Worm (Caenorhabditis elegans) whole organism, L3 larva: ENCODE results near the gene glt-5.

Source experiments
- R02D3.7 ChIP-seq: fragments of 150-350 bp; optimal IDR thresholded peaks from 2 replicates; lab custom pipeline; 2014; ENCODE audit warnings: missing biosample characterization, missing genetic modification characterization
- aly-2 ChIP-seq: fragments of 150-350 bp; optimal IDR thresholded peaks from 2 replicates; lab custom pipeline; 2014; ENCODE audit warnings: missing biosample characterization, missing genetic modification characterization
- ama-1 ChIP-seq: fragments of 150-350 bp; optimal IDR thresholded peaks from 2 replicates; lab custom pipeline; 2018
- ceh-16 ChIP-seq: sonication (generic microtip); optimal IDR thresholded peaks from 2 replicates; lab custom pipeline; 2017; ENCODE audit warnings: missing biosample characterization, missing genetic modification characterization
- ceh-28 ChIP-seq: fragments of 150-350 bp; optimal IDR thresholded peaks from 2 replicates; lab custom pipeline; 2014; ENCODE audit warnings: missing biosample characterization, missing genetic modification reagents, missing genetic modification characterization
- ceh-82 ChIP-seq: fragments of 150-350 bp; optimal IDR thresholded peaks from 2 replicates; lab custom pipeline; 2014; ENCODE audit warnings: missing biosample characterization, missing genetic modification characterization
- ceh-9 ChIP-seq: sonication (generic microtip); optimal IDR thresholded peaks from 2 replicates; lab custom pipeline; 2018; ENCODE audit warnings: missing biosample characterization, missing genetic modification characterization
- daf-12 ChIP-seq: fragments of 150-350 bp; optimal IDR thresholded peaks from 2 replicates; lab custom pipeline; 2014; ENCODE audit warnings: missing biosample characterization, missing genetic modification reagents, missing genetic modification characterization
- egl-27 ChIP-seq: sonication (generic microtip); optimal IDR thresholded peaks from 4 replicates; lab custom pipeline; 2017; ENCODE audit warnings: missing biosample characterization, missing genetic modification reagents, missing genetic modification characterization
- egl-5 ChIP-seq: fragments of 150-350 bp; optimal IDR thresholded peaks from 2 replicates; lab custom pipeline; 2017; ENCODE audit warnings: missing biosample characterization, missing genetic modification reagents, missing genetic modification characterization, inconsistent platforms
- elt-2 ChIP-seq: sonication (generic microtip); optimal IDR thresholded peaks from 2 replicates; lab custom pipeline; 2016; ENCODE audit warnings: missing genetic modification reagents, mild to moderate bottlenecking, missing genetic modification characterization, missing compliant biosample characterization
- elt-3 ChIP-seq, 3 experiments: fragments of 150-350 bp in 1 of 3; sonication (generic microtip) in 2 of 3; optimal IDR thresholded peaks; 2 replicates in 2 of 3; 4 replicates in 1 of 3; lab custom pipeline; 2014 to 2017; ENCODE audit warnings: missing biosample characterization in 3 of 3, missing genetic modification characterization in 3 of 3
- eor-1 ChIP-seq, 2 experiments: fragments of 150-350 bp; optimal IDR thresholded peaks; 2 replicates each; lab custom pipeline; 2014 to 2018; ENCODE audit warnings: missing biosample characterization in 2 of 2, missing genetic modification characterization in 2 of 2
- fkh-10 ChIP-seq: sonication (generic microtip); optimal IDR thresholded peaks from 2 replicates; lab custom pipeline; 2017; ENCODE audit warnings: missing biosample characterization, missing genetic modification reagents, missing genetic modification characterization
- hmg-11 ChIP-seq: sonication (generic microtip); optimal IDR thresholded peaks from 2 replicates; lab custom pipeline; 2016; ENCODE audit warnings: missing genetic modification characterization, missing compliant biosample characterization
- jun-1 ChIP-seq: fragments of 150-350 bp; optimal IDR thresholded peaks from 2 replicates; lab custom pipeline; 2014; ENCODE audit warnings: missing biosample characterization, missing genetic modification reagents, missing genetic modification characterization
- lin-15B ChIP-seq: fragments of 150-350 bp; optimal IDR thresholded peaks from 2 replicates; lab custom pipeline; 2014; ENCODE audit warnings: missing biosample characterization, missing genetic modification characterization
- lin-39 ChIP-seq: fragments of 150-350 bp; optimal IDR thresholded peaks from 2 replicates; lab custom pipeline; 2018; ENCODE audit warnings: missing biosample characterization, missing genetic modification reagents, missing genetic modification characterization
- mdl-1 ChIP-seq: fragments of 150-350 bp; optimal IDR thresholded peaks from 2 replicates; lab custom pipeline; 2014; ENCODE audit warnings: missing biosample characterization, missing genetic modification characterization
- mml-1 ChIP-seq: fragments of 150-350 bp; sonication (generic microtip); optimal IDR thresholded peaks from 3 replicates; lab custom pipeline; 2014; ENCODE audit warnings: missing biosample characterization, missing genetic modification characterization
- nfya-1 ChIP-seq: sonication (generic microtip); optimal IDR thresholded peaks from 2 replicates; lab custom pipeline; 2017; ENCODE audit warnings: missing genetic modification characterization, mild to moderate bottlenecking, missing compliant biosample characterization, antibody characterized with exemption, moderate library complexity; ENCODE audit not compliant: insufficient read depth
- nhr-23 ChIP-seq: fragments of 150-350 bp; optimal IDR thresholded peaks from 2 replicates; lab custom pipeline; 2014; ENCODE audit warnings: missing biosample characterization, missing genetic modification reagents, missing genetic modification characterization
- nhr-237 ChIP-seq: fragments of 150-350 bp; optimal IDR thresholded peaks from 2 replicates; lab custom pipeline; 2014; ENCODE audit warnings: missing biosample characterization, missing genetic modification characterization
- nhr-25 ChIP-seq: sonication (generic microtip); optimal IDR thresholded peaks from 2 replicates; lab custom pipeline; 2017; ENCODE audit warnings: missing biosample characterization, missing genetic modification characterization
- nhr-67 ChIP-seq: fragments of 150-350 bp; optimal IDR thresholded peaks from 2 replicates; lab custom pipeline; 2014; ENCODE audit warnings: missing biosample characterization, missing genetic modification characterization
- nhr-76 ChIP-seq: fragments of 150-350 bp; sonication (generic microtip); optimal IDR thresholded peaks from 5 replicates; lab custom pipeline; 2014; ENCODE audit warnings: missing biosample characterization, missing genetic modification characterization
- nhr-77 ChIP-seq: fragments of 150-350 bp; optimal IDR thresholded peaks from 2 replicates; lab custom pipeline; 2014; ENCODE audit warnings: missing biosample characterization, missing genetic modification characterization
- pha-4 ChIP-seq: fragments of 150-350 bp; optimal IDR thresholded peaks from 2 replicates; lab custom pipeline; 2014; ENCODE audit warnings: missing biosample characterization, missing genetic modification reagents, missing genetic modification characterization
- pqm-1 ChIP-seq: fragments of 150-350 bp; optimal IDR thresholded peaks from 2 replicates; lab custom pipeline; 2017; ENCODE audit warnings: missing biosample characterization, missing genetic modification characterization, inconsistent platforms
- sea-2 ChIP-seq: fragments of 150-350 bp; sonication (generic microtip); optimal IDR thresholded peaks from 4 replicates; lab custom pipeline; 2014; ENCODE audit warnings: missing biosample characterization, missing genetic modification reagents, missing genetic modification characterization
- snpc-4 ChIP-seq: fragments of 150-350 bp; optimal IDR thresholded peaks from 2 replicates; lab custom pipeline; 2014; ENCODE audit warnings: missing biosample characterization, missing genetic modification characterization
- unc-39 ChIP-seq: sonication (generic microtip); optimal IDR thresholded peaks from 4 replicates; lab custom pipeline; 2017; ENCODE audit warnings: missing biosample characterization, missing genetic modification characterization
- zag-1 ChIP-seq: fragments of 150-350 bp; optimal IDR thresholded peaks from 2 replicates; lab custom pipeline; 2014; ENCODE audit warnings: missing biosample characterization, missing genetic modification characterization
- ztf-11 ChIP-seq: fragments of 150-350 bp; optimal IDR thresholded peaks from 2 replicates; lab custom pipeline; 2014; ENCODE audit warnings: missing biosample characterization, missing genetic modification characterization
- ztf-4 ChIP-seq: fragments of 150-350 bp; optimal IDR thresholded peaks from 2 replicates; lab custom pipeline; 2014; ENCODE audit warnings: missing biosample characterization, missing genetic modification characterization

Gene glt-5

DNA sequence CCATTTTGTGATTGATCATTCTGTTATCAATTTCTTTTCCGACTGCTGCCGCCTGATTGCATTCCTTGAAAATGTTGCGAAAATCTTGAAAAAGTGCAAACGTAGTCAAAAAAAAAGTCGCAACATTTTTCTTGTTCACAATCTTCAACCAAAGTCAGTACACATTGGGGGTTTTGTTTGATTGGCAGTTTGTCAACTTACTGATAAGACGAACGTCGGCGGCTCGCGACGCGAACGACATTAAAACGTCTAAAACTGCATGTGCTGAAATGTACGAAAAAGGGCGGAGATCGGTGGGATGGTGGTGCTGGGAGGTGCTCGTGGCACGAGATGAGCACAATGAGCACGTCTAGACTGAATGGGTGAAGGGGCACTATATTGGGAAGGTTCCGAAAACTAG lies 30.1 kb upstream of the glt-5 start:
- TF ChIP-seq ceh-82 (tag; lab: Kevin White, UChicago) = no peak
- TF ChIP-seq nhr-23 (tag; lab: Kevin White, UChicago) = no peak
- no peak for TF ChIP-seq ztf-11 (tag; lab: Kevin White, UChicago)
- no peak for TF ChIP-seq elt-3 (tag; optimal IDR thresholded peaks at IDR 0.05; lab: Kevin White, UChicago)
- TF ChIP-seq egl-27 (tag; lab: Kevin White, UChicago) = no peak
- TF ChIP-seq nhr-237 = no peak
- no peak for TF ChIP-seq mdl-1 (tag; lab: Kevin White, UChicago)
- TF ChIP-seq hmg-11 (tag; lab: Kevin White, UChicago) = no peak
- TF ChIP-seq elt-2 = peak; percentile 96
- no peak for TF ChIP-seq unc-39 (tag; lab: Kevin White, UChicago)
- TF ChIP-seq pqm-1 (tag; lab: Kevin White, UChicago) = peak; percentile 81
- no peak for TF ChIP-seq ceh-9
- TF ChIP-seq nhr-67 (tag; lab: Kevin White, UChicago) = no peak
- no peak for TF ChIP-seq aly-2 (tag; lab: Kevin White, UChicago)
- peak; percentile 28 for TF ChIP-seq nfya-1 (tag; lab: Kevin White, UChicago)
- no peak for TF ChIP-seq ceh-16 (tag; lab: Kevin White, UChicago)
- TF ChIP-seq ama-1 (lab: Kevin White, UChicago) = peak; percentile 25
- TF ChIP-seq daf-12 (tag; lab: Kevin White, UChicago) = no peak
- no peak for TF ChIP-seq fkh-10
- TF ChIP-seq sea-2 (GFP tag; lab: Kevin White, UChicago) = no peak
- TF ChIP-seq pha-4 = peak; percentile 29
- peak; percentile 16 for TF ChIP-seq snpc-4 (tag; lab: Kevin White, UChicago)
- peak; percentile 15 for TF ChIP-seq ceh-28 (tag; lab: Kevin White, UChicago)
- TF ChIP-seq nhr-25 (tag; lab: Kevin White, UChicago) = no peak
- no peak for TF ChIP-seq R02D3.7
- no peak for TF ChIP-seq zag-1
- TF ChIP-seq, all 47 proteins: peak for 7

DNA sequence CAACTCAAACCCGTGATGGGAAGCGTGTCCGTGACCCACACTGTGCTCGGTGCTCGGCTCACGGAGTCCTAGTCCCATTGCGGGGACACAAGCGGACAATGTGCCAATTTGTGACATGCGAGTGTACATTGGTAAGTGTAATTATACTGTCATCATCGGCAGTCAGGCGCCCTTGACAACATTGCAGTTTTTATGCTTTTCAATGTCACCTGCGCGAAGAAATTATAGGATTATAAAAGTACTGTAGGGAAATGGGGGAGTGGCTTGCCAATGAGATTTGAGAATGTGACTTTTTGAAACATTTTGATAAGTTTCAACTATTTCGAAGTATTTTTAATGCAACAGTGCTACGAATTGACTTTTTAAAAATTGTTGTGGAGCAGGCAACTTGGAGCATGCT lies 27.1 kb upstream of the glt-5 start:
- TF ChIP-seq nfya-1 (tag; lab: Kevin White, UChicago) (peak; percentile 51), nhr-77 (tag; lab: Kevin White, UChicago) (no peak)
- TF ChIP-seq, all 47 proteins: peak for 1

DNA sequence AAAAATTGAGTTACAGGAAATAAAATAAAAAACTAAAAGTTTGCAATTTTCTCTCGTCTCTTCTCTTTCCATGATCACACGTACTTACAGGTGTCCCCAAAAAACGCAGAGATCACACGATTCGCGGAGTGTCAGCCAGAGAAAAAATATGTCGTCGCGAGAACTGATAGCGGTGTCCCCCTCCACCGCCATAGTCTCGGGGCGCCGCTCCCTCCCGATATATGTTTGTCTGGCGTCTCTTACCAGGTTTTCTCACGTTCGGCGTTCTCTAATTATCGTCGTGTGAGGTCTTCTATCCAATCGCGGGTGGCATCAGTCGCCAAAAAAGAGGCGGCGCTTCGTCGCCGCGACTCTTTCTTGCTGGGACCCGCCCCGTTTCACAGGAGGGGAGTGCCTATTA lies 23.1 kb upstream of the glt-5 start, which contains the start of gene mab-3:
Gene mab-3, plus strand, starts transcription at position 328 of the 400 bp plus-strand sequence.
- TF ChIP-seq elt-2 = peak; percentile 43

DNA sequence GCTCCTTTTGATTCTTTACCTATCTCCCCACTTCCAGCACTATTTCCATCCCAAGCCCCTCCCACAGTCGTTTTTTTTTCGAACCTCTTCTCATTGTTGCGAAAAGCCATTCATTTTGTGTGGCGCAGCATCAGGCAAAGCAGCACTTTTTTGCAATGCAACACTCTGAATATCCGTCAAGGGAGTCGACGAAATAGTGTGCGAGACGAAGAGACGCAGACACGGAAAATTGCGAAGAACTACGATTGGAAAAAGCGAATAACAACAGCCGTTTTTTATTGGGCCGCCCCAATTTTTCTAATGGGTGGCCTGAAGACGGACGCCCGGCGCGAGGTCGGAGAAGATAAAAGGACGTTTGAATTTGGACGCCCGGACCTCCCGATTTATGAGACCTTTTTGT lies 21.2 kb upstream of the glt-5 start:
- TF ChIP-seq unc-39 (tag; lab: Kevin White, UChicago) (no peak), R02D3.7 (no peak), nhr-237 (no peak), nfya-1 (tag; lab: Kevin White, UChicago) (peak; percentile 20), nhr-76 (tag; lab: Kevin White, UChicago) (no peak), zag-1 (no peak), ztf-4 (tag; lab: Kevin White, UChicago) (no peak), mml-1 (tag; lab: Kevin White, UChicago) (no peak), ceh-16 (tag; lab: Kevin White, UChicago) (no peak), ceh-28 (tag; lab: Kevin White, UChicago) (no peak), egl-5 (tag; lab: Kevin White, UChicago) (peak; percentile 40), hmg-11 (tag; lab: Kevin White, UChicago) (peak; percentile 19), nhr-77 (tag; lab: Kevin White, UChicago) (no peak), jun-1 (tag; lab: Kevin White, UChicago) (no peak), pqm-1 (tag; lab: Kevin White, UChicago) (no peak)

DNA sequence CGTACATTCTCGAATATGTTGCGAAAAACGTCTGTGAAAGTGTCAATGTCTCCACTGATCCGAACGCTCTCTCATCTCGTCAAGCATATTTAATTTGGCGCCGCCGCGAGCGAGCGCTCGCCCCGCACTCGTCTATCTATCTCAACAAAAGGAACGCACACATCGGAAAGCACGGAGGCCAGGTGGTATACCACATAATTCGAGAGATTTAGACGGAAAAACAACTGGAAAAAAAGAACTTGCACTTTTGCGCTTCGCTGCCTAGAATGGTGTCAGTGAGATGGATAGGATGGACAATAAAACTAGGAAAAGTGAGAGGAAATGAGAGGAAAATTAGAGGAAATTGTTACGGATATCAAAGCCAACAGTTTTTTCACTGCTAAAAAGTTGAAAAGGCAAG lies 20.5 kb upstream of the glt-5 start:
- TF ChIP-seq fkh-10 (no peak), eor-1 (tag; optimal IDR thresholded peaks at IDR 0.05; lab: Kevin White, UChicago) (no peak), lin-15B (peak; percentile 35), lin-39 (no peak), nhr-25 (tag; lab: Kevin White, UChicago) (peak; percentile 59), hmg-11 (tag; lab: Kevin White, UChicago) (no peak), mdl-1 (tag; lab: Kevin White, UChicago) (no peak), R02D3.7 (no peak), ceh-9 (no peak), nhr-23 (tag; lab: Kevin White, UChicago) (peak; percentile 71), pha-4 (peak; percentile 41)
